Worm (Caenorhabditis elegans): ENCODE data around the gene alh-9.

DNA sequence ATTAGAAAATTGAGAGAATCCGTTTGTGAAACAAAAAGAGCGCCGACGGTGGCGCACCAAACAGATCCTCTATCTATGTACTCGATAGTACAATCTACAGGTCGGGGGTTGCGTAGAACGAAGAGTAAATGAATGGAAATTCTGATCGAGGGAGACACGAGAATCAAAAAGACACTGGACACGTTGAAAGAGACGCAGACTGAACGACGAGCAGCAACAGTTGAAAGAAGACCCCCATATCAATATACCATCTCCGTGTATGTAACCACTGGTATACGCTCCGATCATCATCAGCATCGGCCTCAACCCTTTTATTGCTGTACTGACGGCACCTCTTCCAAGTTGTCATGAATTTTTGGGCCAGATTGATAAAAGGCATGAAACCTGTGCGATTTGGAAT is 19.6 kb upstream of the alh-9 start:
- no peak for TF ChIP-seq egrh-3 (GFP tag; IDR thresholded peaks at IDR 0.05)
- no peak for TF ChIP-seq snpc-4 (GFP tag; optimal IDR thresholded peaks at IDR 0.05)
- no peak for TF ChIP-seq snpc-4 (tag; optimal IDR thresholded peaks at IDR 0.05)
- no peak for TF ChIP-seq lsl-1 (GFP tag; optimal IDR thresholded peaks at IDR 0.05)
- no peak for TF ChIP-seq K11D2.4 (GFP tag; IDR thresholded peaks at IDR 0.05)
- no peak for TF ChIP-seq sptf-2 (GFP tag; optimal IDR thresholded peaks at IDR 0.05)
- TF ChIP-seq atf-7 (tag; optimal IDR thresholded peaks at IDR 0.05) = no peak
- no peak for TF ChIP-seq him-1 (tag; optimal IDR thresholded peaks at IDR 0.05)
- no peak for TF ChIP-seq dpff-1 (tag; optimal IDR thresholded peaks at IDR 0.05)
- no peak for TF ChIP-seq egl-44 (GFP tag; IDR thresholded peaks at IDR 0.05)
- TF ChIP-seq ztf-6 (GFP tag; IDR thresholded peaks at IDR 0.05) = no peak
- no peak for TF ChIP-seq hrde-1 (tag; optimal IDR thresholded peaks at IDR 0.05; ENCODE audit: borderline replicate concordance)

All from whole organism, young adult.